Fruit fly (Drosophila melanogaster): ENCODE results near the gene Slc25A46a.

dm6 chrX:15989631-15990030, 6.1 kb downstream of the Slc25A46a start:
- TF ChIP-seq Hr83 (GFP tag; optimal IDR thresholded peaks at IDR 0.05; ENCODE audit: poor library complexity, severe bottlenecking) (no peak), Dfd (GFP tag; optimal IDR thresholded peaks at IDR 0.05) (no peak), h (GFP tag; optimal IDR thresholded peaks at IDR 0.05) (no peak)

Data from whole organism, wandering third instar larva.